Worm (Caenorhabditis elegans) whole organism, L1 larva: Measurements from ENCODE around the gene blos-8.
A peak's percentile ranks its signal among the peaks of the same experiment; 100 is the strongest.

Source experiments
- C04F5.9 ChIP-seq: sonication (generic microtip); optimal IDR thresholded peaks from 2 replicates; lab custom pipeline; 2016; ENCODE audit warnings: missing genetic modification characterization, missing compliant biosample characterization
- C34B4.2 ChIP-seq: sonication (generic microtip); optimal IDR thresholded peaks from 2 replicates; lab custom pipeline; 2017; ENCODE audit warnings: mild to moderate bottlenecking, missing genetic modification characterization, missing compliant biosample characterization
- Y116A8C.19 ChIP-seq: sonication (generic microtip); optimal IDR thresholded peaks from 2 replicates; lab custom pipeline; 2016; ENCODE audit warnings: missing compliant biosample characterization, missing genetic modification characterization, borderline replicate concordance
- aha-1 ChIP-seq: fragments of 150-350 bp; optimal IDR thresholded peaks from 2 replicates; lab custom pipeline; 2014; ENCODE audit warnings: missing biosample characterization, missing genetic modification characterization
- alr-1 ChIP-seq: fragments of 200-800 bp; sonication (Bioruptor generic); optimal IDR thresholded peaks from 2 replicates; lab custom pipeline; 2018; ENCODE audit warnings: borderline replicate concordance, mild to moderate bottlenecking, missing genetic modification characterization, missing compliant biosample characterization
- aly-2 ChIP-seq: fragments of 150-350 bp; optimal IDR thresholded peaks from 2 replicates; lab custom pipeline; 2014; ENCODE audit warnings: missing biosample characterization, missing genetic modification characterization
- blmp-1 ChIP-seq: fragments of 150-350 bp; optimal IDR thresholded peaks from 2 replicates; lab custom pipeline; 2014; ENCODE audit warnings: missing biosample characterization, missing genetic modification characterization
- ceh-8 ChIP-seq: fragments of 200-800 bp; sonication (Bioruptor generic); optimal IDR thresholded peaks from 2 replicates; lab custom pipeline; 2018; ENCODE audit warnings: mild to moderate bottlenecking, missing genetic modification characterization, moderate library complexity, missing compliant biosample characterization
- ceh-82 ChIP-seq, 3 experiments: fragments of 150-350 bp in 1 of 3; sonication (generic microtip) in 2 of 3; optimal IDR thresholded peaks; 2 replicates each; lab custom pipeline; 2014 to 2017; ENCODE audit warnings: missing biosample characterization in 3 of 3, missing genetic modification characterization in 3 of 3
- ceh-90 ChIP-seq: sonication (generic microtip); optimal IDR thresholded peaks from 2 replicates; lab custom pipeline; 2016; ENCODE audit warnings: missing genetic modification characterization, missing compliant biosample characterization
- dsc-1 ChIP-seq: sonication (generic microtip); optimal IDR thresholded peaks from 2 replicates; lab custom pipeline; 2016; ENCODE audit warnings: mild to moderate bottlenecking, missing genetic modification characterization, missing compliant biosample characterization
- egl-13 ChIP-seq: sonication (generic microtip); optimal IDR thresholded peaks from 2 replicates; lab custom pipeline; 2016; ENCODE audit warnings: missing genotype, missing genetic modification reagents, missing genetic modification characterization, missing compliant biosample characterization
- egl-27 ChIP-seq, 2 experiments: fragments of 150-350 bp in 1 of 2; sonication (generic microtip); optimal IDR thresholded peaks; 3 replicates each; lab custom pipeline; 2017 to 2018; ENCODE audit warnings: missing biosample characterization in 2 of 2, missing genetic modification characterization in 2 of 2, missing genetic modification reagents in 2 of 2
- elt-2 ChIP-seq: sonication (generic microtip); optimal IDR thresholded peaks from 2 replicates; lab custom pipeline; 2016; ENCODE audit warnings: missing genetic modification characterization, mild to moderate bottlenecking, inconsistent platforms, missing compliant biosample characterization, missing genetic modification reagents
- elt-3 ChIP-seq, 6 experiments: fragments of 150-350 bp in 1 of 6; sonication (generic microtip); optimal IDR thresholded peaks; 2 replicates each; lab custom pipeline; 2017 to 2018; ENCODE audit warnings: missing biosample characterization in 6 of 6, missing genetic modification characterization in 6 of 6, inconsistent platforms in 1 of 6
- fkh-10 ChIP-seq: sonication (generic microtip); optimal IDR thresholded peaks from 2 replicates; lab custom pipeline; 2017; ENCODE audit warnings: missing biosample characterization, missing genetic modification reagents, missing genetic modification characterization
- fkh-8 ChIP-seq: sonication (generic microtip); optimal IDR thresholded peaks from 2 replicates; lab custom pipeline; 2016; ENCODE audit warnings: mild to moderate bottlenecking, missing genetic modification characterization, missing compliant biosample characterization
- hlh-17 ChIP-seq: fragments of 200-800 bp; sonication (Bioruptor generic); optimal IDR thresholded peaks from 2 replicates; lab custom pipeline; 2018; ENCODE audit warnings: missing genetic modification characterization, mild to moderate bottlenecking, missing compliant biosample characterization, moderate library complexity, borderline replicate concordance
- hlh-4 ChIP-seq: sonication (generic microtip); optimal IDR thresholded peaks from 2 replicates; lab custom pipeline; 2016; ENCODE audit warnings: mild to moderate bottlenecking, missing genetic modification characterization, missing compliant biosample characterization
- isw-1 ChIP-seq: fragments of 200-800 bp; sonication (Bioruptor generic); IDR thresholded peaks from 2 replicates; pipeline ENCODE4 v1.3.6; 2022; ENCODE audit warnings: missing genetic modification characterization, missing compliant biosample characterization
- jun-1 ChIP-seq: fragments of 150-350 bp; optimal IDR thresholded peaks from 2 replicates; lab custom pipeline; 2014; ENCODE audit warnings: missing biosample characterization, missing genetic modification reagents, missing genetic modification characterization
- lin-14 ChIP-seq: fragments of 200-800 bp; sonication (Bioruptor generic); optimal IDR thresholded peaks from 2 replicates; lab custom pipeline; 2018; ENCODE audit warnings: mild to moderate bottlenecking, missing genetic modification characterization, moderate library complexity, missing compliant biosample characterization
- lin-35 ChIP-seq, 2 experiments: fragments of 150-350 bp; optimal IDR thresholded peaks; 2 replicates each; lab custom pipeline; 2014; ENCODE audit warnings: missing biosample characterization in 2 of 2, missing genetic modification characterization in 2 of 2, missing genetic modification reagents in 2 of 2
- lin-39 ChIP-seq: fragments of 150-350 bp; optimal IDR thresholded peaks from 2 replicates; lab custom pipeline; 2014; ENCODE audit warnings: missing biosample characterization, missing genetic modification reagents, missing genetic modification characterization
- mdl-1 ChIP-seq, 2 experiments: fragments of 150-350 bp; optimal IDR thresholded peaks; 2 replicates each; lab custom pipeline; 2014 to 2017; ENCODE audit warnings: missing biosample characterization in 2 of 2, missing genetic modification characterization in 2 of 2, inconsistent platforms in 1 of 2
- mef-2 ChIP-seq: fragments of 150-350 bp; optimal IDR thresholded peaks from 2 replicates; lab custom pipeline; 2014; ENCODE audit warnings: missing biosample characterization, missing genetic modification characterization
- mep-1 ChIP-seq: fragments of 150-350 bp; optimal IDR thresholded peaks from 2 replicates; lab custom pipeline; 2014; ENCODE audit warnings: missing biosample characterization, missing genetic modification characterization
- nhr-12 ChIP-seq: sonication (generic microtip); optimal IDR thresholded peaks from 2 replicates; lab custom pipeline; 2017; ENCODE audit warnings: missing biosample characterization, missing genetic modification characterization
- nhr-19 ChIP-seq: fragments of 200-800 bp; sonication (Bioruptor generic); conservative IDR thresholded peaks from 2 replicates; pipeline ENCODE4 v1.3.6; 2022; ENCODE audit warnings: missing genetic modification characterization, missing compliant biosample characterization
- nhr-20 ChIP-seq: sonication (generic microtip); optimal IDR thresholded peaks from 2 replicates; lab custom pipeline; 2016; ENCODE audit warnings: mild to moderate bottlenecking, missing genetic modification characterization, missing compliant biosample characterization
- nhr-28 ChIP-seq: fragments of 150-350 bp; optimal IDR thresholded peaks from 2 replicates; lab custom pipeline; 2014; ENCODE audit warnings: missing biosample characterization, missing genetic modification characterization
- nhr-71 ChIP-seq: sonication (generic microtip); optimal IDR thresholded peaks from 2 replicates; lab custom pipeline; 2016; ENCODE audit warnings: mild to moderate bottlenecking, missing genetic modification characterization, moderate library complexity, missing compliant biosample characterization
- nhr-76 ChIP-seq: sonication (generic microtip); optimal IDR thresholded peaks from 2 replicates; lab custom pipeline; 2017; ENCODE audit warnings: missing biosample characterization, missing genetic modification characterization
- nhr-85 ChIP-seq: sonication (generic microtip); peaks from one replicate; lab custom pipeline; 2016; ENCODE audit warnings: missing genetic modification characterization, inconsistent platforms, missing compliant biosample characterization
- pag-3 ChIP-seq: sonication (generic microtip); optimal IDR thresholded peaks from 2 replicates; lab custom pipeline; 2017; ENCODE audit warnings: missing genetic modification characterization, mild to moderate bottlenecking, missing compliant biosample characterization, antibody characterized with exemption, borderline replicate concordance; ENCODE audit not compliant: insufficient read depth
- pax-3 ChIP-seq: fragments of 200-800 bp; sonication (Bioruptor generic); optimal IDR thresholded peaks from 2 replicates; lab custom pipeline; 2018; ENCODE audit warnings: mild to moderate bottlenecking, missing genetic modification characterization, moderate library complexity, missing compliant biosample characterization
- skn-1 ChIP-seq: fragments of 150-350 bp; optimal IDR thresholded peaks from 2 replicates; lab custom pipeline; 2014; ENCODE audit warnings: missing biosample characterization, missing genetic modification characterization
- snpc-4 ChIP-seq: fragments of 150-350 bp; optimal IDR thresholded peaks from 2 replicates; lab custom pipeline; 2014; ENCODE audit warnings: missing biosample characterization, missing genetic modification characterization
- snu-23 ChIP-seq: sonication (generic microtip); optimal IDR thresholded peaks from 2 replicates; lab custom pipeline; 2016; ENCODE audit warnings: missing genetic modification characterization, missing compliant biosample characterization
- swsn-7 ChIP-seq: sonication (generic microtip); optimal IDR thresholded peaks from 2 replicates; lab custom pipeline; 2016; ENCODE audit warnings: missing genetic modification characterization, missing compliant biosample characterization
- tbx-2 ChIP-seq: sonication (generic microtip); optimal IDR thresholded peaks from 2 replicates; lab custom pipeline; 2016; ENCODE audit warnings: missing genetic modification characterization, missing compliant biosample characterization
- unc-130 ChIP-seq: fragments of 150-350 bp; optimal IDR thresholded peaks from 2 replicates; lab custom pipeline; 2017; ENCODE audit warnings: missing biosample characterization, missing genetic modification characterization, inconsistent platforms
- unc-86 ChIP-seq: sonication (generic microtip); optimal IDR thresholded peaks from 2 replicates; lab custom pipeline; 2016; ENCODE audit warnings: missing genetic modification characterization, missing compliant biosample characterization
- unc-98 ChIP-seq: fragments of 200-800 bp; sonication (Bioruptor generic); IDR thresholded peaks from 2 replicates; pipeline ENCODE4 v1.3.6; 2022; ENCODE audit warnings: missing genetic modification characterization, missing compliant biosample characterization
- zag-1 ChIP-seq: fragments of 150-350 bp; optimal IDR thresholded peaks from 2 replicates; lab custom pipeline; 2014; ENCODE audit warnings: missing biosample characterization, missing genetic modification characterization
- ztf-4 ChIP-seq: fragments of 150-350 bp; optimal IDR thresholded peaks from 2 replicates; lab custom pipeline; 2014; ENCODE audit warnings: missing biosample characterization, missing genetic modification characterization

The blos-8 gene

DNA sequence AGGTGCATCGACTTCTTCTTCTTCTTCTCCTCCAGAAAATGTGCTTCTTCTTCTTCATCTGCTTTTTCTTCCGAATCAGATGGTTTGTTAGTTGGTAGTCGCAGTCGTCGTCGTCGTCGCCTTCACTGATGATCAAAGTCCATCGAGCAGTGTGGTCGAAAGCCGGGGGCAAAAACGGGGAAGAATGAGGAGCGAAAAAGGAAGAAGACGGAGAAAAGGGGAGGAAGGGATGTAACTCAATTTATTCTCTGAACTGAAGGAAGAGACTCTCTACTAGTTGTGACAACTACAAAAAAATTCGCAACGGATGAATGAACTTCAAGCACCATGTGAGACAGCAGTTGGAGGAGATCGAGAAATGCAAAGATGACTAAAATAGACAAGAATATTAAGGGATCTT, 35.3 kb downstream of the blos-8 start (continued):
- no peak for TF ChIP-seq fkh-8 (tag; lab: Kevin White, UChicago)
- TF ChIP-seq aly-2: no peak
- TF ChIP-seq lin-14 (GFP tag; lab: Kevin White, UChicago): peak; percentile 93
- no peak for TF ChIP-seq elt-3 (tag; optimal IDR thresholded peaks at IDR 0.05; lab: Kevin White, UChicago)
- no peak for TF ChIP-seq snu-23
- TF ChIP-seq swsn-7 (tag; lab: Kevin White, UChicago): peak; percentile 31
- TF ChIP-seq ztf-4 (tag; lab: Kevin White, UChicago): no peak
- peak in 1 of 3 experiments; percentile 18 for TF ChIP-seq ceh-82 (tag; optimal IDR thresholded peaks at IDR 0.05; lab: Kevin White, UChicago)
- TF ChIP-seq unc-98 (GFP tag; lab: Robert Waterston, UW): no peak
- no peak for TF ChIP-seq nhr-76 (tag; lab: Kevin White, UChicago)
- no peak for TF ChIP-seq dsc-1 (tag; lab: Kevin White, UChicago)
- peak; percentile 7 for TF ChIP-seq nhr-20 (tag; lab: Kevin White, UChicago)
- TF ChIP-seq hlh-17 (GFP tag; lab: Kevin White, UChicago): no peak
- no peak for TF ChIP-seq nhr-85 (tag; lab: Kevin White, UChicago)
- TF ChIP-seq jun-1 (tag; lab: Kevin White, UChicago): no peak
- no peak for TF ChIP-seq pag-3 (tag; lab: Kevin White, UChicago)
- no peak for TF ChIP-seq ceh-90
- TF ChIP-seq fkh-10 (GFP tag; lab: Kevin White, UChicago): peak; percentile 83
- no peak for TF ChIP-seq nhr-28 (tag; lab: Kevin White, UChicago)
- TF ChIP-seq lin-39 (tag; lab: Kevin White, UChicago): no peak
- peak; percentile 8 for TF ChIP-seq zag-1
- no peak for TF ChIP-seq lin-35 (GFP tag; optimal IDR thresholded peaks at IDR 0.05; lab: Kevin White, UChicago)
- no peak for TF ChIP-seq snpc-4 (tag; lab: Kevin White, UChicago)
- TF ChIP-seq egl-27 (tag; optimal IDR thresholded peaks at IDR 0.05; lab: Kevin White, UChicago): no peak
- no peak for TF ChIP-seq nhr-19 (GFP tag; lab: Robert Waterston, UW)
- no peak for TF ChIP-seq elt-2 (tag; lab: Kevin White, UChicago)
- TF ChIP-seq tbx-2 (tag; lab: Kevin White, UChicago): peak; percentile 4
- peak; percentile 54 for TF ChIP-seq nhr-71 (tag; lab: Kevin White, UChicago)
- peak; percentile 46 for TF ChIP-seq ceh-8 (GFP tag; lab: Kevin White, UChicago)
- no peak for TF ChIP-seq skn-1 (tag; lab: Kevin White, UChicago)
- no peak for TF ChIP-seq mep-1
- no peak for TF ChIP-seq mef-2 (tag; lab: Kevin White, UChicago)
- TF ChIP-seq alr-1 (tag; lab: Kevin White, UChicago): no peak
- peak; percentile 21 for TF ChIP-seq unc-86 (tag; lab: Kevin White, UChicago)
- TF ChIP-seq Y116A8C.19 (tag; lab: Kevin White, UChicago): no peak
- TF ChIP-seq blmp-1 (tag; lab: Kevin White, UChicago): no peak
- no peak for TF ChIP-seq pax-3 (tag; lab: Kevin White, UChicago)
- TF ChIP-seq isw-1 (GFP tag; lab: Robert Waterston, UW): peak; percentile 16; the same call in 1 of the 2 replicates
- no peak for TF ChIP-seq unc-130 (tag; lab: Kevin White, UChicago)
- no peak for TF ChIP-seq egl-13
- no peak for TF ChIP-seq C34B4.2
- TF ChIP-seq nhr-12 (tag; lab: Kevin White, UChicago): no peak
- TF ChIP-seq mdl-1 (tag; optimal IDR thresholded peaks at IDR 0.05; lab: Kevin White, UChicago): no peak
- no peak for TF ChIP-seq hlh-4 (tag; lab: Kevin White, UChicago)
- no peak for TF ChIP-seq aha-1
- no peak for TF ChIP-seq C04F5.9 (tag; lab: Kevin White, UChicago)
- TF ChIP-seq, all 84 proteins: peak for 13
